Worm (Caenorhabditis elegans): ENCODE measurements around the gene hid-1.

DNA sequence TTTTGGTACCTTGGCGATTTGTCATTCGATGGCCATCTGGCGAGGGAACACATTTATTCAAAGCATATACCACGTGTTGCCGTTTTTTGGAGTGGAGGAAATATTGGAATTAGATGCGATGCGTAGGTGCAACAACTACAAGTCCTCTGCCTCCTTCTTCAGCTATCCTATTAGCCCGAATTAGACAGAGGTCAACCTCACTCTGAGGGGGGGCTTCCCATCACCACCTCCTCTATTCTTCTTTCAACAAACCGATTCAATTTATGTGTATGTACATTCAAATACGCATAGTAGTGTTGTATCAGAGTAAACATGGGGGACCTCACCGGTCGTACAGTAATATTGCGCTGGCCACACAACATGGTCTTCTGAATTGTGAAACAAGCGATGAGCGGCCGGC, 9.0 kb downstream of the hid-1 start:
- TF ChIP-seq set-16 (GFP tag; IDR thresholded peaks at IDR 0.05) (no peak), ces-1 (GFP tag; optimal IDR thresholded peaks at IDR 0.05) (no peak), snpc-4 (tag; optimal IDR thresholded peaks at IDR 0.05) (no peak), daf-12 (tag; optimal IDR thresholded peaks at IDR 0.05) (no peak), pha-4 (GFP tag; IDR thresholded peaks at IDR 0.05) (no peak), pha-4 (tag; optimal IDR thresholded peaks at IDR 0.05) (peak; percentile 45), ama-1 (optimal IDR thresholded peaks at IDR 0.05) (no peak), pqm-1 (tag; optimal IDR thresholded peaks at IDR 0.05) (no peak)
